Worm (Caenorhabditis elegans) whole organism, early embryonic: ENCODE data around the gene pcca-1.

ENCODE experiments used
- B0310.2 ChIP-seq: sonication (generic microtip); optimal IDR thresholded peaks from 2 replicates; lab custom pipeline; 2016; ENCODE audit warnings: mild to moderate bottlenecking, missing genetic modification characterization, missing compliant biosample characterization
- F13C5.2 ChIP-seq: sonication (generic microtip); optimal IDR thresholded peaks from 2 replicates; lab custom pipeline; 2017; ENCODE audit warnings: mild to moderate bottlenecking, missing genetic modification characterization, inconsistent platforms, missing compliant biosample characterization
- aly-1 ChIP-seq: sonication (generic microtip); optimal IDR thresholded peaks from 2 replicates; lab custom pipeline; 2016; ENCODE audit warnings: missing genetic modification characterization, missing compliant biosample characterization
- ama-1 ChIP-seq: fragments of 150-350 bp; optimal IDR thresholded peaks from 2 replicates; lab custom pipeline; 2014
- ceh-13 ChIP-seq: fragments of 200-800 bp; sonication (Bioruptor generic); optimal IDR thresholded peaks from 2 replicates; lab custom pipeline; 2018; ENCODE audit warnings: mild to moderate bottlenecking, missing genetic modification characterization, missing compliant biosample characterization
- ceh-36 ChIP-seq: sonication (generic microtip); optimal IDR thresholded peaks from 2 replicates; lab custom pipeline; 2016; ENCODE audit warnings: missing genetic modification characterization, inconsistent platforms, missing compliant biosample characterization
- ets-7 ChIP-seq: sonication (generic microtip); optimal IDR thresholded peaks from 2 replicates; lab custom pipeline; 2016; ENCODE audit warnings: missing genotype, missing genetic modification characterization, missing compliant biosample characterization
- flt-1 ChIP-seq: fragments of 200-800 bp; sonication (Bioruptor generic); IDR thresholded peaks from 2 replicates; pipeline ENCODE4 v1.3.6; 2022; ENCODE audit warnings: missing genetic modification characterization, missing compliant biosample characterization
- hmbx-1 ChIP-seq: sonication (generic microtip); optimal IDR thresholded peaks from 2 replicates; lab custom pipeline; 2016; ENCODE audit warnings: mild to moderate bottlenecking, missing genetic modification characterization, missing compliant biosample characterization
- hmg-4 ChIP-seq: fragments of 200-800 bp; sonication (Bioruptor generic); optimal IDR thresholded peaks from 2 replicates; lab custom pipeline; 2018; ENCODE audit warnings: mild to moderate bottlenecking, missing genetic modification characterization, missing compliant biosample characterization
- hnd-1 ChIP-seq: sonication (generic microtip); optimal IDR thresholded peaks from 2 replicates; lab custom pipeline; 2016; ENCODE audit warnings: missing genetic modification characterization, missing compliant biosample characterization
- pes-1 ChIP-seq: fragments of 200-800 bp; sonication (Bioruptor generic); IDR thresholded peaks from 2 replicates; pipeline ENCODE4 v1.3.6; 2022; ENCODE audit warnings: missing genetic modification reagents, missing genetic modification characterization, missing compliant biosample characterization
- scrt-1 ChIP-seq: fragments of 200-800 bp; sonication (Bioruptor generic); IDR thresholded peaks from 2 replicates; pipeline ENCODE4 v1.3.6; 2022; ENCODE audit warnings: missing genetic modification characterization, missing compliant biosample characterization
- sea-1 ChIP-seq: fragments of 200-800 bp; sonication (Bioruptor generic); conservative IDR thresholded peaks from 2 replicates; pipeline ENCODE4 v1.3.6; 2022; ENCODE audit warnings: missing genetic modification characterization, missing compliant biosample characterization
- tbx-37 ChIP-seq: fragments of 200-800 bp; sonication (Bioruptor generic); conservative IDR thresholded peaks from 2 replicates; pipeline ENCODE4 v1.3.6; 2022; ENCODE audit warnings: missing genetic modification reagents, missing genetic modification characterization, missing compliant biosample characterization
- tra-4 ChIP-seq: sonication (generic microtip); optimal IDR thresholded peaks from 2 replicates; lab custom pipeline; 2017; ENCODE audit warnings: missing genetic modification characterization, missing compliant biosample characterization

The pcca-1 gene

DNA sequence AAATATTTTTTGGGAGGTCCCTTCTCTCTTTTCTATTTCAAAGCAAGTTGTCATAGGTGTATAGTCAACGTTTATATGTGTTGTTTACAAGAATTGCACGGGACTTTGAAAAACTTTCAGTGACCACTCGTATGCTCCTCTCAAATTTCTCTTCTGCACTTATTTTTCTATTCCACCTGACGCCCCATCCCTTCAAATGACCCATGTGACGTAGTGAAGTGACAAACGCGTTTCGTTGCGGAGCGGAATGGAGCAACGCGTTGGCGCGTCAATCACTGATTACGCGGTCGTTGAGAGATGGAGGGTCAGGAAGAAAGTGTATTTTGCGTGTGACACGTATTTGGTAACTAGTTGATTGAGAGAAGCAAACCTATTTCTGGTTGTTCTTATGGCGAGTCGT is 24.7 kb downstream of the pcca-1 start:
- TF ChIP-seq pes-1 (GFP tag; lab: Robert Waterston, UW): no peak
- no peak for TF ChIP-seq sea-1 (GFP tag; lab: Robert Waterston, UW)
- TF ChIP-seq B0310.2 (tag; lab: Kevin White, UChicago): no peak

DNA sequence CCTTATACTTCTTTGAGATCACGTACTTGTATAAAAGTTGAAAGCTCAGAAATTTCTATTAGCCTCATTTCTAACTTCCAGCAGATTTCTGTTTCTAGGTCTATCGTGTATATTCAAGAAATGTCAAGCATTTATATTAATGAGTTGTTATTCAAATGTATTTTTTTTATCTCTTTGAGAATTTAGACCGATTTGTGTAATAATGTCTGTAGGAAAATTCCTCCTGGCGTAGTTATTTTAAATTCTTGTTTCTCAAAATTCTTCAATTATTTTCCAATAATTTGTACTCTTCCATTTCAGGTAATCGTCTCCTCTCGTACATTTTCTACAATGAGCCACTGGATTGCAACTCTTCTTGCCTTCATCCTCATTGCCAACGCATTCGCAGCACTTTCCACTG is 33.4 kb downstream of the pcca-1 start, which contains the start of gene nlp-61:
Gene nlp-61, plus strand, starts transcription at position 301 of the 400 bp plus-strand sequence.
- TF ChIP-seq scrt-1 (GFP tag; lab: Robert Waterston, UW) (no peak), hnd-1 (no peak), ceh-13 (GFP tag; lab: Kevin White, UChicago) (no peak), aly-1 (tag; lab: Kevin White, UChicago) (no peak)

DNA sequence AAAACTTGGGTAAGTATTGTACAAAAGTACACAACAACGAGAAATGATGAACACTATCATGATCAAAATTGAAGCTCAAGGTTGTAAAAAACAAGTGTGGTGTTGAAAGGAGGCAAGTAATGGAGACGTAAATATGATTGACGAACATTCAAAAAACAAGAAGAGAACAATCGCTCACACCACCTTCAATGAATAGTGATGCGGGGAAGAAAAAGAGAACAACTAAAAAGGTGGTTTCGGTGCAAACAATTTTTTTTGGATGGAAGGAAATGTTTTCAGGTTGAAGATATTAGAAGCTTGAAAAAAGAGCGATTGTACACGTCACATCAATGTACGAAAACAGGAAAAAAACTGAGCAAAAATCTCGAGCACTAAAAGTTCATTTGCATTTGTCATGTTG is 46.3 kb downstream of the pcca-1 start:
- no peak for TF ChIP-seq tbx-37
- no peak for TF ChIP-seq hnd-1
- TF ChIP-seq ceh-36 (tag; lab: Kevin White, UChicago): no peak
- no peak for TF ChIP-seq flt-1 (GFP tag; lab: Robert Waterston, UW)
- no peak for TF ChIP-seq F13C5.2 (tag; lab: Kevin White, UChicago)
- no peak for TF ChIP-seq ets-7 (tag; lab: Kevin White, UChicago)
- TF ChIP-seq hmbx-1 (tag; lab: Kevin White, UChicago): no peak
- TF ChIP-seq ama-1 (lab: Kevin White, UChicago): no peak
- TF ChIP-seq sea-1 (GFP tag; lab: Robert Waterston, UW): no peak
- no peak for TF ChIP-seq aly-1 (tag; lab: Kevin White, UChicago)
- TF ChIP-seq hmg-4 (GFP tag; lab: Kevin White, UChicago): no peak
- TF ChIP-seq B0310.2 (tag; lab: Kevin White, UChicago): no peak
- TF ChIP-seq scrt-1 (GFP tag; lab: Robert Waterston, UW): no peak

DNA sequence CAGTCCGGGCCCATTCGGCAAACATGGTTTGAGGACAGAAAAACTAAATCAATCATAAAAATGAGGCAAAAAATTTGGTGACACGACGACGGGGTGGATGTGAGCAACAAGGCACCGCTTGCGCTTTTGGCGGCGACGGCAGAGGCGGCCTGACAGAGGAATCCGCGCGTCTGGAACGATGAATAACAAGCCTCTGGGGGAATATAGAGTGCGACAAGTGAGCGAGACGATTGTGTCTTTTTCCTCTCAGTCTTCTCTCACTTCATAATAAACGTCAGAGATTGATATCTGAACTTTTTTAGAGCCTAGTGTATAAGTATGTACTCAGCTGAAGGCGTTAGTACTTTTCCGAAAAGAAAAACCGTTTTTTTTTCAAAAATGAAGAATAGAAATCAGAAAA is 52.8 kb downstream of the pcca-1 start, which contains the start of gene twk-17:
Gene twk-17, minus strand, starts transcription at position 101 of the 400 bp plus-strand sequence.
- TF ChIP-seq aly-1 (tag; lab: Kevin White, UChicago): no peak
- no peak for TF ChIP-seq pes-1 (GFP tag; lab: Robert Waterston, UW)
- no peak for TF ChIP-seq scrt-1 (GFP tag; lab: Robert Waterston, UW)
- no peak for TF ChIP-seq tbx-37
- no peak for TF ChIP-seq tra-4
- no peak for TF ChIP-seq ets-7 (tag; lab: Kevin White, UChicago)
